Worm (Caenorhabditis elegans): ENCODE data around the gene nhr-178.

nhr-178 gene

ce11 chrV:1575493-1576084, 32.2 kb downstream of the nhr-178 start:
- TF ChIP-seq nhr-237 (tag; optimal IDR thresholded peaks at IDR 0.05) (no peak), unc-62 (GFP tag; optimal IDR thresholded peaks at IDR 0.05) (no peak), nhr-23 (tag; optimal IDR thresholded peaks at IDR 0.05) (no peak), mab-5 (tag; optimal IDR thresholded peaks at IDR 0.05) (peak; percentile 65)

- TF ChIP-seq lsy-2 (tag; optimal IDR thresholded peaks at IDR 0.05) (no peak), ceh-82 (tag; optimal IDR thresholded peaks at IDR 0.05) (no peak), gmeb-1 (tag; optimal IDR thresholded peaks at IDR 0.05) (no peak), ztf-11 (tag; optimal IDR thresholded peaks at IDR 0.05) (no peak), blmp-1 (tag; optimal IDR thresholded peaks at IDR 0.05; ENCODE audit: insufficient read depth) (no peak), nhr-237 (tag; optimal IDR thresholded peaks at IDR 0.05) (no peak), fos-1 (tag; optimal IDR thresholded peaks at IDR 0.05) (no peak), ztf-1 (GFP tag; conservative IDR thresholded peaks at IDR 0.05) (no peak), unc-39 (tag; optimal IDR thresholded peaks at IDR 0.05) (no peak), nhr-23 (tag; optimal IDR thresholded peaks at IDR 0.05) (no peak), mbf-1 (tag; optimal IDR thresholded peaks at IDR 0.05) (no peak), zag-1 (tag; optimal IDR thresholded peaks at IDR 0.05) (no peak), nhr-21 (tag; optimal IDR thresholded peaks at IDR 0.05) (no peak), mdl-1 (tag; optimal IDR thresholded peaks at IDR 0.05) (no peak), R02D3.7 (tag; optimal IDR thresholded peaks at IDR 0.05) (no peak)
Measured at ce11 chrV:1574599-1574998, 33.2 kb downstream of the nhr-178 start.

ce11 chrV:1572585-1572984, 35.2 kb downstream of the nhr-178 start:
- no peak for TF ChIP-seq dmd-4 (tag; optimal IDR thresholded peaks at IDR 0.05)
- TF ChIP-seq ceh-82 (tag; optimal IDR thresholded peaks at IDR 0.05): no peak
- TF ChIP-seq mbf-1 (tag; optimal IDR thresholded peaks at IDR 0.05): no peak
- TF ChIP-seq unc-62 (GFP tag; optimal IDR thresholded peaks at IDR 0.05): no peak
- TF ChIP-seq sem-4 (tag; optimal IDR thresholded peaks at IDR 0.05): no peak
- no peak for TF ChIP-seq skn-1 (tag; optimal IDR thresholded peaks at IDR 0.05)
- TF ChIP-seq gmeb-1 (tag; optimal IDR thresholded peaks at IDR 0.05): no peak

ce11 chrV:1570679-1571078, 37.1 kb downstream of the nhr-178 start:
- TF ChIP-seq gmeb-1 (tag; optimal IDR thresholded peaks at IDR 0.05): no peak

- TF ChIP-seq unc-55 (GFP tag; optimal IDR thresholded peaks at IDR 0.05): no peak
- TF ChIP-seq alr-1 (tag; optimal IDR thresholded peaks at IDR 0.05): no peak
- no peak for TF ChIP-seq nhr-6 (tag; optimal IDR thresholded peaks at IDR 0.05)
- TF ChIP-seq C34F6.9 (tag; optimal IDR thresholded peaks at IDR 0.05): no peak
- no peak for TF ChIP-seq ztf-11 (tag; optimal IDR thresholded peaks at IDR 0.05)
- TF ChIP-seq skn-1 (tag; optimal IDR thresholded peaks at IDR 0.05): no peak
- no peak for TF ChIP-seq nhr-11 (tag; optimal IDR thresholded peaks at IDR 0.05)
- no peak for TF ChIP-seq elt-3 (tag; optimal IDR thresholded peaks at IDR 0.05)
- no peak for TF ChIP-seq fos-1 (tag; optimal IDR thresholded peaks at IDR 0.05)
- TF ChIP-seq zag-1 (tag; optimal IDR thresholded peaks at IDR 0.05): no peak
- TF ChIP-seq gmeb-1 (tag; optimal IDR thresholded peaks at IDR 0.05): no peak
- TF ChIP-seq ama-1 (optimal IDR thresholded peaks at IDR 0.05): no peak
- TF ChIP-seq nhr-237 (tag; optimal IDR thresholded peaks at IDR 0.05): no peak
- TF ChIP-seq snpc-4 (tag; optimal IDR thresholded peaks at IDR 0.05): no peak
- TF ChIP-seq mdl-1 (tag; optimal IDR thresholded peaks at IDR 0.05): no peak
- TF ChIP-seq sma-9 (GFP tag; optimal IDR thresholded peaks at IDR 0.05): no peak
- no peak for TF ChIP-seq sma-9 (tag; optimal IDR thresholded peaks at IDR 0.05)
- TF ChIP-seq unc-39 (tag; optimal IDR thresholded peaks at IDR 0.05): no peak
- no peak for TF ChIP-seq nhr-21 (tag; optimal IDR thresholded peaks at IDR 0.05)
- TF ChIP-seq mbf-1 (tag; optimal IDR thresholded peaks at IDR 0.05): no peak
- no peak for TF ChIP-seq R02D3.7 (tag; optimal IDR thresholded peaks at IDR 0.05)
Measured at ce11 chrV:1569750-1570419, 37.9 kb downstream of the nhr-178 start.

- no peak for TF ChIP-seq nhr-21 (tag; optimal IDR thresholded peaks at IDR 0.05)
- peak; percentile 59 for TF ChIP-seq ceh-16 (tag; optimal IDR thresholded peaks at IDR 0.05)
Measured at ce11 chrV:1566776-1567175, 41.0 kb downstream of the nhr-178 start, which contains the start of gene cdc-25.2. Gene cdc-25.2, plus strand, starts transcription at chrV:1567076.
